Worm (Caenorhabditis elegans) whole organism, midembryonic: ENCODE measurements around the gene srd-67.

Source experiments
- T22C8.4 ChIP-seq: fragments of 200-800 bp; sonication (Bioruptor generic); IDR thresholded peaks from 2 replicates; pipeline ENCODE4 v1.3.6; 2022; ENCODE audit warnings: missing genetic modification characterization, missing compliant biosample characterization
- cog-1 ChIP-seq: sonication (generic microtip); optimal IDR thresholded peaks from 2 replicates; lab custom pipeline; 2016; ENCODE audit warnings: missing genetic modification characterization, missing compliant biosample characterization
- flt-1 ChIP-seq: fragments of 200-800 bp; sonication (Bioruptor generic); IDR thresholded peaks from 2 replicates; pipeline ENCODE4 v1.3.6; 2022; ENCODE audit warnings: missing genetic modification characterization, missing compliant biosample characterization
- klf-2 ChIP-seq: fragments of 200-800 bp; sonication (Bioruptor generic); conservative IDR thresholded peaks from 2 replicates; pipeline ENCODE4 v1.3.6; 2022; ENCODE audit warnings: missing genetic modification reagents, missing genetic modification characterization, missing compliant biosample characterization
- med-1 ChIP-seq: sonication (generic microtip); optimal IDR thresholded peaks from 2 replicates; lab custom pipeline; 2017; ENCODE audit warnings: missing genetic modification characterization, mild to moderate bottlenecking, missing compliant biosample characterization, antibody characterized with exemption, missing genetic modification reagents; ENCODE audit not compliant: insufficient read depth
- ref-1 ChIP-seq: fragments of 200-800 bp; sonication (Bioruptor generic); conservative IDR thresholded peaks from 2 replicates; pipeline ENCODE4 v1.3.6; 2022; ENCODE audit warnings: missing genetic modification reagents, missing genetic modification characterization, missing compliant biosample characterization
- tab-1 ChIP-seq: fragments of 200-800 bp; sonication (Bioruptor generic); IDR thresholded peaks from 2 replicates; pipeline ENCODE4 v1.3.6; 2022; ENCODE audit warnings: missing genetic modification characterization, missing compliant biosample characterization
- ztf-23 ChIP-seq: fragments of 200-800 bp; sonication (Bioruptor generic); IDR thresholded peaks from 2 replicates; pipeline ENCODE4 v1.3.6; 2022; ENCODE audit warnings: missing genetic modification reagents, missing genetic modification characterization, missing compliant biosample characterization
- ztf-29 ChIP-seq: fragments of 200-800 bp; sonication (Bioruptor generic); IDR thresholded peaks from 2 replicates; pipeline ENCODE4 v1.3.6; 2022; ENCODE audit warnings: missing genetic modification reagents, missing genetic modification characterization, missing compliant biosample characterization

srd-67 gene

DNA sequence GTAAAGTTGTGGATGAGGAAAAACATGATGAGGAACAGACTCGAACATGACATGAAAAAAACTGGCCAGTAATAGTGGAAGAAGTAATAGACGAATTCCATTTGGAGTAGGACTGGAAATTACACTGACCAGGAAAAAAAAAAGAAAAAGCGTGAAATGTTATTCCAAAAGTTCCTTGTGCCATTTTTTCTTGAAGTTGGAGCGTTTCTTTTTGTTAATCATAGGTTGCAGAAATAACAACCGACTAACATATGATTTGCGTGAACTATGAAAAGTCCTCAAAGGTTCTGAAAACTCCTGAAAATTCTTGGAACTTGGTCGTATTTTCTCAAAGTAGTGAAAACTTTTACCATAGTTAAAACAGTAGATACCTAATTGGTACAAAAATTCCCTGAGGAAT, at the start of gene srd-67:
Gene srd-67 (minus strand): TSS at position 101 of the 400 bp plus-strand sequence.
- no peak for TF ChIP-seq flt-1 (GFP tag; lab: Robert Waterston, UW)
- no peak for TF ChIP-seq tab-1 (GFP tag; lab: Robert Waterston, UW)
- TF ChIP-seq cog-1 (tag; lab: Kevin White, UChicago) = no peak
- no peak for TF ChIP-seq ztf-29
- no peak for TF ChIP-seq ref-1 (GFP tag; lab: Robert Waterston, UW)
- TF ChIP-seq ztf-23 (GFP tag; lab: Robert Waterston, UW) = no peak
- no peak for TF ChIP-seq T22C8.4 (GFP tag; lab: Robert Waterston, UW)
- TF ChIP-seq klf-2 = no peak
- no peak for TF ChIP-seq med-1 (GFP tag; lab: Kevin White, UChicago)

DNA sequence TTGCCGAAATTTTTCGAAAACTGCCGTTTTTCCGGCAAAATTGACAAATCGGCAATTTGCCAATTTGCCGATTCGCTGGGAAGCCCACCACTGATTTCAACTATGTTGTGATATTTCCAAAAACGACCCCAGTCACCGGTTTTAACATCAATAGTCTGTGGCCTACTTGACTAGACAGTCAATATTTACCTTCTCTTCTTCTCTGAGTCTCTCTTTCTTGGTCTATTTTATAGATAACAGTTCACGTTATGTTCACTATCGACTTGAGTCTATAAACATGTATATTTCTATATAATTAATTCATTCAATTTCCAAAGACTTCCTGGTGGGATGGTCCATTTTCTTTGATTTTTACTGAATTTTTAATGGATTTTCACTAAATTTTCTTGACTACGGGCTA, 49.1 kb upstream of the srd-67 start:
- TF ChIP-seq ztf-23 (GFP tag; lab: Robert Waterston, UW) = no peak
- TF ChIP-seq med-1 (GFP tag; lab: Kevin White, UChicago) = no peak
- TF ChIP-seq tab-1 (GFP tag; lab: Robert Waterston, UW) = no peak
- TF ChIP-seq T22C8.4 (GFP tag; lab: Robert Waterston, UW) = no peak
- TF ChIP-seq flt-1 (GFP tag; lab: Robert Waterston, UW) = no peak
- TF ChIP-seq klf-2 = no peak
- TF ChIP-seq ztf-29 = no peak

DNA sequence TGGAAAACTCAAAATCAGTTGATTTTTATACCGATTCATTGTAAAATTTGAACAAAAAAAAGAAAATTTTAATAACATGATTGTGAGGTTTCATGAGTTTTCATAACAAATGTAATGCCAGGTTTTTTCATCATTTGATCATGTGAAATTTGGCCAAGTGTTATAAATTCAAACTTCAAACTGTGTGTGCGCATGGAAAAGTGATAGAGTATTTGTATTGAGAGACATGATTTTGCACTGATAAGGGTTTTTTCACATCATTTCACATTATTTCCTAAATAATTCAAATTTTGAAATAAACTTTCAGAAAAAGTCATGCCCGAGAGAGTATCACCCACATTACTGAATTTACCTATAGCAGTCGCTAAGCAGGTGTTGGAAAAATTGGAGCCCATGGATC, 45.5 kb upstream of the srd-67 start, which contains the start of gene fbxa-219:
Gene fbxa-219 (plus strand): TSS at position 277 of the 400 bp plus-strand sequence.
- no peak for TF ChIP-seq T22C8.4 (GFP tag; lab: Robert Waterston, UW)
- no peak for TF ChIP-seq cog-1 (tag; lab: Kevin White, UChicago)
- no peak for TF ChIP-seq tab-1 (GFP tag; lab: Robert Waterston, UW)
- no peak for TF ChIP-seq klf-2
- no peak for TF ChIP-seq ztf-29
- no peak for TF ChIP-seq ztf-23 (GFP tag; lab: Robert Waterston, UW)
- TF ChIP-seq ref-1 (GFP tag; lab: Robert Waterston, UW) = no peak
- TF ChIP-seq flt-1 (GFP tag; lab: Robert Waterston, UW) = no peak
- TF ChIP-seq med-1 (GFP tag; lab: Kevin White, UChicago) = no peak

DNA sequence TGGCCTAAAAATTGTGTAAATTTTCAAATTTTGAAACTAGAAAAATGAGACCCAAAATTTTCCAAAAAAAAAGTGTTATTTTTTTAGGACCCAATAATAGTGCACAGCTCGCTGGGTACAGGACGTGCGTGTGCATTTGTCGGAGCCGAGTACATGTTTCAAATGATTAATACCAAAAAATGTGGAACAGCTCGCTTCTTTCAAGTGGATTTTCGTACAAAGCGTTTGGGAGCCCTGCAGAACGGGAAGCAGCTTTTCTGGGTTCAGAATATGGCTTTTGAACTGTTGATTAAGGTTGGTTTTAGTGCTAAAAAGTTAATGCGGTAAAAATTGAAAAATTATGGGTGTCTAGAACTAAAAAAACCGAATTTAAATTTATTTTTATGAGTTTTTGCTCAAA, 42.6 kb upstream of the srd-67 start:
- no peak for TF ChIP-seq ztf-23 (GFP tag; lab: Robert Waterston, UW)
- TF ChIP-seq flt-1 (GFP tag; lab: Robert Waterston, UW) = no peak
- no peak for TF ChIP-seq ref-1 (GFP tag; lab: Robert Waterston, UW)
- TF ChIP-seq cog-1 (tag; lab: Kevin White, UChicago) = no peak

DNA sequence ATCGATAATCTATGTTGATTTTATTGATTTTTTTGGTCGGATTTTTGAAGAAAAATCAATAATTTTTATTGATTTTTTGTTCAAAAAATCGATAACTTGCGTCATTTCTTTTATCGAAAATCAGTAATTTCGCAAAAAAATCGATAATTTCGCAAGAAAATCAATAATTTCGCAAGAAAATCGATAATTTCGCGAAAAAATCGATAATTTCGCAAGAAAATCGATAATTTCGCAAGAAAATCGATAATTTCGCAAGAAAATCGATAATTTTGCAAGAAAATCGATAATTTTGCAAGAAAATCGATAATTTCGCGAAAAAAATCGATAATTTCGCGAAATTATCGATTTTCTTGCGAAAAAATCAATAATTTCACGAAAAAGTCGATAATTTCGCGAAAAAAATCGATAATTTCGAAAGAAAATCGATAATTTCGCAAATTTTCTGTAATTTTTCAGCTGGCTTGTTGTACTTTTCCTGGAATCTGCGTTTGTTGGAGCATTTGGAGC, 37.8 kb upstream of the srd-67 start:
- TF ChIP-seq T22C8.4 (GFP tag; lab: Robert Waterston, UW) = peak; percentile 97
- no peak for TF ChIP-seq ztf-23 (GFP tag; lab: Robert Waterston, UW)

DNA sequence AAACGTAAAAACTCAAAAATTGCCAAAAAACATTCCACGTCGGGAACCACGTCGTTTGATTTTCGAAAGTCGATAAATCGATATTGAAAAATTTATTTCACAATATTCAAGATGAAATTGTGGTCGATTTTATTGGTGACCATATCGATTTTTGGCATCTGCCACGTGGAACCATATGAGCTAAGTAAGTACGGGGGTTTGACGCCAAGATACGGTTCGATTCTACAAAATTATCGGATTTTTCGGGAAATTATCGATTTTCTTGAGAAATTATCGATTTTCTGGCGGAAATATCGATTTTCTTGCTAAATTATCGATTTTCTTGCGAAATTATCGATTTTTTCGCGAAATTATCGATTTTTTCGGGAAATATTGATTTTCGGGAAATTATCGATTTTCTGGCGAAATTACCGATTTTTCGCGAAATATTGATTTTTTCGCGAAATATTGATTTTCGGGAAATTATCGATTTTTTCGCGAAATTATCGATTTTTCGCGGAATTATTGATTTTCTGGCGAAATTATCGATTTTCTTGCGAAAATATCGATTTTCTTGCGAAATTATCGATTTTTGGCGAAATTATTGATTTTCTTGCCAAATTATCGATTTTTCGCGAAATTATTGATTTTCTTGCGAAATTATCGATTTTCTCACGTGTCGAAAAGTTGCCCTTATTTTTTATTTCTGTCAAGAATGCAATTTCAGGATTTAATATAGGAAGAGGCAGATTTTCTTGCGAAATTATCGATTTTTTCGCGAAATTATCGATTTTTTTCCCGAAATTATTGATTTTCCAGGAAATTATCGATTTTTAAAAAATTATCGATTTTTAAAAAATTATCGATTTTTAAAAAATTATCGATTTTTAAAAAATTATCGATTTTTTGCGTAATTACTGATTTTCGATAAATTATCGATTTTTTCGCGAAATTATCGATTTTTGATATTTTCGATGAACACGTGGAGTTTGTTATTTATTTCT, 36.6 kb upstream of the srd-67 start, which contains the start of gene Y54F10BM.3:
Gene Y54F10BM.3 (plus strand): TSS at position 51 of the 983 bp plus-strand sequence.
- TF ChIP-seq med-1 (GFP tag; lab: Kevin White, UChicago) (no peak), ref-1 (GFP tag; lab: Robert Waterston, UW) (no peak), ztf-23 (GFP tag; lab: Robert Waterston, UW) (no peak), tab-1 (GFP tag; lab: Robert Waterston, UW) (no peak), T22C8.4 (GFP tag; lab: Robert Waterston, UW) (peak; percentile 98), ztf-29 (no peak)

DNA sequence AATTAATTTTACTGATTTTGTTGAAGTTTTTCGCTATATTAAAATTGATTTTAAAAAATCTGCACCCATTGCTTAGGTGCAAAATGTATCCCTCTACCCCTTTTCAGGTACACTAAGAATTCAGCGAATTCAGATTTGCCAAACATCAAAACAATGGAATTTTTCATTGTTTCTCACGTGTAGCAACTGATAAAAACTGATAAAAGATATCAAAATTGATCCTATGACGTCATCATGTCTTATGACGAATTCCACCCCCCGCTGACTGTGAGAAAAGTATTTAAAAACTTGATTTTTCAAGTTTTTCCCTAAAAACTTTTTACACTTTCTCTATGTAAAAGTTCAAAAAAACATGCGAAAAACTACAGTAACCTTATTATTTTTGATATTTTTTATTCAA, 34.9 kb upstream of the srd-67 start, which contains the start of gene Y54F10BM.22:
Gene Y54F10BM.22 (plus strand): TSS at position 331 of the 400 bp plus-strand sequence.
- TF ChIP-seq med-1 (GFP tag; lab: Kevin White, UChicago) (no peak), flt-1 (GFP tag; lab: Robert Waterston, UW) (no peak), ztf-23 (GFP tag; lab: Robert Waterston, UW) (no peak), klf-2 (no peak), tab-1 (GFP tag; lab: Robert Waterston, UW) (no peak), ztf-29 (no peak), ref-1 (GFP tag; lab: Robert Waterston, UW) (no peak), cog-1 (tag; lab: Kevin White, UChicago) (no peak), T22C8.4 (GFP tag; lab: Robert Waterston, UW) (no peak)

DNA sequence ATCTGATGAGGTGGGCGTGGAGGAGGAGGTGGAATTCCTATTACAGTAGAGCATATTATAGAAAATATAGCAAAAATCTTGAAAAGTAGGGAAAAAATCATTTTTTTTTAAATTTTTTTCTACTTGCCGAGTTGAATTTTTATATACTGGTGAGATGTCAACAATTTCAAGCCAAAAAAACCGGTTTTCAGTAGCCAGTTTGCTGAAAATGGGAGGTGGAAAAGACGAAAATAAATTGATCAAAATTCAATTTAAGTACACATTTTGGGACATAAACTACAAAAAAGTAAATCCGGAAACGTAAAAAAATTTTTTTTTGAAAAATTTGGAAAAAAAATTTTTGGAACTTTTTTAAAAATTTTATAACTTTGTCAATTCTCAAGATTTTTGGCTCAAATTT, 33.8 kb upstream of the srd-67 start, which contains the start of gene Y54F10BM.23:
Gene Y54F10BM.23 (minus strand): TSS at position 101 of the 400 bp plus-strand sequence.
- TF ChIP-seq flt-1 (GFP tag; lab: Robert Waterston, UW) = no peak

DNA sequence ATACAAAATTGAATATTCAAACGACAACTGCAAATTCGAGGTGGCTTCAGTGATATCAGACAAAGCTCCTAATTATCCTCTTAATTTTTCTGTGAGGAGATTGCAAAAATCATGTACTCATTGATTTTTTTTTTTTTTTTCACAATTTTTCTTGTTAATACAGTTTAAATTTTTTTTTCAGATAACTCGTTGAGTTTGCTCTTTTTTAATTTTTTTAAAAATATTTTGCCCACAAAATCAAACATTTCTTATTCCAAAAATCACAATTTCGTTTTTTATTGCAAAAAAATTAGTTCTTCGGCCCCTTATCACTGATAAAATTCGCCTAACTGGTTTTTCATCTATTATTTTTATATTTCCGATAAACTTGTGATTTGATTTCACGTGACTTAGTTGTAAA, 31.2 kb upstream of the srd-67 start, which contains the start of gene Y54F10BM.21:
Gene Y54F10BM.21 (plus strand): TSS at position 301 of the 400 bp plus-strand sequence.
- TF ChIP-seq ref-1 (GFP tag; lab: Robert Waterston, UW) = no peak
- no peak for TF ChIP-seq med-1 (GFP tag; lab: Kevin White, UChicago)
- no peak for TF ChIP-seq flt-1 (GFP tag; lab: Robert Waterston, UW)
- no peak for TF ChIP-seq T22C8.4 (GFP tag; lab: Robert Waterston, UW)
- TF ChIP-seq cog-1 (tag; lab: Kevin White, UChicago) = no peak
- no peak for TF ChIP-seq ztf-29
- no peak for TF ChIP-seq ztf-23 (GFP tag; lab: Robert Waterston, UW)
- no peak for TF ChIP-seq tab-1 (GFP tag; lab: Robert Waterston, UW)
- TF ChIP-seq klf-2 = no peak
